Fruit fly (Drosophila melanogaster) S2 (cell line): Measurements from ENCODE around the gene CG34328.

Source experiments
- CG8478 ChIP-seq: fragments of >200 bp; optimal IDR thresholded peaks from 2 replicates; lab custom pipeline; 2018
- CTCF ChIP-seq, 2 experiments: fragments of >200 bp; optimal IDR thresholded peaks; 2 replicates each; lab custom pipeline; 2018

- TF ChIP-seq CG8478 (lab: Kevin White, UChicago) (no peak), CTCF (optimal IDR thresholded peaks at IDR 0.05; lab: Kevin White, UChicago) (peak; percentile 39 to 58)
Observed at dm6 chrX:18385056-18385455, 14.8 kb downstream of the CG34328 start, which contains the start of gene betaCOP.
